Worm (Caenorhabditis elegans) whole organism, late embryonic: ENCODE results near the gene fbxb-19.

ENCODE experiments used
- C08G9.2 ChIP-seq: sonication (generic microtip); optimal IDR thresholded peaks from 2 replicates; lab custom pipeline; 2016; ENCODE audit warnings: mild to moderate bottlenecking, missing genetic modification characterization, moderate library complexity, missing compliant biosample characterization
- Y22D7AL.16 ChIP-seq: sonication (generic microtip); optimal IDR thresholded peaks from 2 replicates; lab custom pipeline; 2016; ENCODE audit warnings: missing genetic modification characterization, missing compliant biosample characterization
- ahr-1 ChIP-seq: sonication (generic microtip); optimal IDR thresholded peaks from 2 replicates; lab custom pipeline; 2016; ENCODE audit warnings: missing genetic modification characterization, missing compliant biosample characterization
- ama-1 ChIP-seq: fragments of 150-350 bp; optimal IDR thresholded peaks from 2 replicates; lab custom pipeline; 2014
- ceh-24 ChIP-seq: sonication (generic microtip); optimal IDR thresholded peaks from 2 replicates; lab custom pipeline; 2016; ENCODE audit warnings: mild to moderate bottlenecking, missing genetic modification characterization, missing compliant biosample characterization
- ceh-30 ChIP-seq: fragments of 150-350 bp; optimal IDR thresholded peaks from 2 replicates; lab custom pipeline; 2014; ENCODE audit warnings: missing biosample characterization, missing genetic modification characterization
- ceh-45 ChIP-seq: fragments of 200-800 bp; sonication (Bioruptor generic); IDR thresholded peaks from 2 replicates; pipeline ENCODE4 v1.3.6; 2022; ENCODE audit warnings: missing genetic modification reagents, missing genetic modification characterization, missing compliant biosample characterization
- ceh-48 ChIP-seq: sonication (generic microtip); optimal IDR thresholded peaks from 2 replicates; lab custom pipeline; 2016; ENCODE audit warnings: missing genetic modification characterization, inconsistent platforms, missing compliant biosample characterization
- ceh-6 ChIP-seq: fragments of 200-800 bp; sonication (Bioruptor generic); optimal IDR thresholded peaks from 2 replicates; lab custom pipeline; 2018; ENCODE audit warnings: mild to moderate bottlenecking, missing genetic modification characterization, missing compliant biosample characterization
- che-1 ChIP-seq: sonication (generic microtip); optimal IDR thresholded peaks from 2 replicates; lab custom pipeline; 2016; ENCODE audit warnings: mild to moderate bottlenecking, missing genetic modification characterization, missing compliant biosample characterization
- dmd-4 ChIP-seq: sonication (generic microtip); optimal IDR thresholded peaks from 2 replicates; lab custom pipeline; 2016; ENCODE audit warnings: borderline replicate concordance, missing genetic modification characterization, missing compliant biosample characterization
- fax-1 ChIP-seq: sonication (generic microtip); optimal IDR thresholded peaks from 2 replicates; lab custom pipeline; 2016; ENCODE audit warnings: missing genotype, missing genetic modification characterization, missing compliant biosample characterization
- fkh-6 ChIP-seq: sonication (generic microtip); optimal IDR thresholded peaks from 2 replicates; lab custom pipeline; 2016; ENCODE audit warnings: missing genetic modification characterization, missing compliant biosample characterization
- gmeb-2 ChIP-seq: sonication (generic microtip); optimal IDR thresholded peaks from 2 replicates; lab custom pipeline; 2016; ENCODE audit warnings: missing genetic modification characterization, inconsistent platforms, missing compliant biosample characterization
- hlh-30 ChIP-seq: sonication (generic microtip); optimal IDR thresholded peaks from 2 replicates; lab custom pipeline; 2017; ENCODE audit warnings: antibody characterized with exemption, missing genetic modification characterization, missing compliant biosample characterization; ENCODE audit not compliant: insufficient read depth
- hlh-6 ChIP-seq: sonication (generic microtip); optimal IDR thresholded peaks from 2 replicates; lab custom pipeline; 2016; ENCODE audit warnings: missing genotype, missing genetic modification characterization, missing compliant biosample characterization
- hlh-8 ChIP-seq: sonication (generic microtip); optimal IDR thresholded peaks from 2 replicates; lab custom pipeline; 2016; ENCODE audit warnings: missing genotype, missing genetic modification characterization, missing compliant biosample characterization
- lim-6 ChIP-seq: sonication (generic microtip); optimal IDR thresholded peaks from 2 replicates; lab custom pipeline; 2016; ENCODE audit warnings: missing genetic modification characterization, missing compliant biosample characterization
- lin-11 ChIP-seq: fragments of 200-800 bp; sonication (Bioruptor generic); optimal IDR thresholded peaks from 2 replicates; lab custom pipeline; 2018; ENCODE audit warnings: mild to moderate bottlenecking, missing genetic modification characterization, missing compliant biosample characterization
- madf-2 ChIP-seq: sonication (generic microtip); optimal IDR thresholded peaks from 2 replicates; lab custom pipeline; 2017; ENCODE audit warnings: missing genetic modification characterization, missing compliant biosample characterization
- mec-3 ChIP-seq: sonication (generic microtip); optimal IDR thresholded peaks from 2 replicates; lab custom pipeline; 2016; ENCODE audit warnings: borderline replicate concordance, missing genetic modification characterization, missing compliant biosample characterization
- nfya-1 ChIP-seq: sonication (generic microtip); optimal IDR thresholded peaks from 2 replicates; lab custom pipeline; 2017; ENCODE audit warnings: missing genetic modification characterization, mild to moderate bottlenecking, missing compliant biosample characterization, antibody characterized with exemption, moderate library complexity
- nhr-232 ChIP-seq: sonication (generic microtip); optimal IDR thresholded peaks from 2 replicates; lab custom pipeline; 2016; ENCODE audit warnings: missing genetic modification characterization, missing compliant biosample characterization
- npax-4 ChIP-seq: sonication (generic microtip); optimal IDR thresholded peaks from 2 replicates; lab custom pipeline; 2016; ENCODE audit warnings: missing genetic modification characterization, missing compliant biosample characterization
- odd-2 ChIP-seq: sonication (generic microtip); optimal IDR thresholded peaks from 2 replicates; lab custom pipeline; 2017; ENCODE audit warnings: antibody characterized with exemption, mild to moderate bottlenecking, missing genetic modification characterization, missing compliant biosample characterization
- pat-9 ChIP-seq: fragments of 200-800 bp; sonication (Bioruptor generic); optimal IDR thresholded peaks from 2 replicates; lab custom pipeline; 2018; ENCODE audit warnings: mild to moderate bottlenecking, missing genetic modification characterization, moderate library complexity, missing compliant biosample characterization
- pax-1 ChIP-seq: fragments of 150-350 bp; optimal IDR thresholded peaks from 2 replicates; lab custom pipeline; 2014; ENCODE audit warnings: missing biosample characterization, missing genetic modification characterization
- pha-2 ChIP-seq: sonication (generic microtip); optimal IDR thresholded peaks from 2 replicates; lab custom pipeline; 2017; ENCODE audit warnings: mild to moderate bottlenecking, missing genetic modification characterization, missing compliant biosample characterization
- pha-4 ChIP-seq: fragments of 150-350 bp; optimal IDR thresholded peaks from 2 replicates; lab custom pipeline; 2018; ENCODE audit warnings: missing biosample characterization, missing genetic modification reagents, missing genetic modification characterization
- ref-2 ChIP-seq: sonication (generic microtip); optimal IDR thresholded peaks from 2 replicates; lab custom pipeline; 2016; ENCODE audit warnings: missing genetic modification characterization, missing compliant biosample characterization
- sdc-2 ChIP-seq: sonication (generic microtip); optimal IDR thresholded peaks from 2 replicates; lab custom pipeline; 2016; ENCODE audit warnings: missing genotype, missing genetic modification characterization, missing compliant biosample characterization
- sox-2 ChIP-seq: fragments of 200-800 bp; sonication (Bioruptor generic); IDR thresholded peaks from 2 replicates; pipeline ENCODE4 v1.3.6; 2022; ENCODE audit warnings: missing genetic modification reagents, missing genetic modification characterization, missing compliant biosample characterization
- sox-4 ChIP-seq: sonication (generic microtip); optimal IDR thresholded peaks from 2 replicates; lab custom pipeline; 2017; ENCODE audit warnings: mild to moderate bottlenecking, missing genetic modification characterization, inconsistent platforms, missing compliant biosample characterization
- ttx-3 ChIP-seq: sonication (generic microtip); optimal IDR thresholded peaks from 2 replicates; lab custom pipeline; 2016; ENCODE audit warnings: missing genetic modification reagents, missing genetic modification characterization, missing compliant biosample characterization
- unc-3 ChIP-seq, 2 experiments: fragments of 200-800 bp in 1 of 2; sonication (Bioruptor generic) in 1 of 2; sonication (generic microtip) in 1 of 2; conservative IDR thresholded peaks in 1 of 2; optimal IDR thresholded peaks in 1 of 2; 2 replicates each; pipeline versions ENCODE4 v1.3.6 to Lab custom; 2016 to 2022; ENCODE audit warnings: missing compliant biosample characterization in 2 of 2, missing genetic modification characterization in 2 of 2, missing genetic modification reagents in 1 of 2
- ztf-16 ChIP-seq: sonication (generic microtip); optimal IDR thresholded peaks from 2 replicates; lab custom pipeline; 2017; ENCODE audit warnings: missing genetic modification characterization, missing compliant biosample characterization

fbxb-19 gene

ce11 chrII:1731932-1732331 lies 43.0 kb upstream of the fbxb-19 start, which contains the start of gene ceh-82:
TSS of gene ceh-82 (plus strand) at chrII:1732232.
- TF ChIP-seq lim-6 (tag; lab: Kevin White, UChicago) (no peak), ceh-30 (tag; lab: Kevin White, UChicago) (no peak), ceh-48 (tag; lab: Kevin White, UChicago) (no peak), pat-9 (tag; lab: Kevin White, UChicago) (no peak), ttx-3 (tag; lab: Kevin White, UChicago) (no peak), lin-11 (tag; lab: Kevin White, UChicago) (no peak), pha-2 (no peak), che-1 (tag; lab: Kevin White, UChicago) (no peak), unc-3 (GFP tag; conservative IDR thresholded peaks at IDR 0.05; lab: Robert Waterston, UW) (no peak), unc-3 (tag; optimal IDR thresholded peaks at IDR 0.05; lab: Kevin White, UChicago) (no peak), fkh-6 (tag; lab: Kevin White, UChicago) (no peak)

DNA sequence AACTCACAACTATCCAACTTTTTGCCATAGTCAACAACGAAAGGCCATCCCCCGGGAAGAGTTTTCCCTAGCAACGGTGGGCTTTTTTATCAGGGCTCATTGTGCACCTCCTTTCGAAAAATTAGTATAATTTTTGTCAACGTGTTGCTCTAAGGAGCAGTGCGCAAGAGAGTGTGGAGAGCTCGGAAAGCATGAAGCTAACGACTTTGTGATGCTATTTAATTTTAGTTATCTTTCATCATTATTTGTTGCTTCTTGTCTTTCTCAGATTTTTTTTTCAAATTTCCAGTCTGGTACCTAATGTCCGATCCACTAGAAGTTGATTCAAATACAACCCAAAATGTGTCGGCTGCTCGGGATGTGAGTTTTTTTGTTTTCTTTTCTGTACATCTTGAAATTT lies 41.1 kb upstream of the fbxb-19 start, which contains the start of gene ceh-81:
Gene ceh-81 (plus strand): TSS at position 301 of the 400 bp plus-strand sequence.
- no peak for TF ChIP-seq C08G9.2 (tag; lab: Kevin White, UChicago)
- no peak for TF ChIP-seq ttx-3 (tag; lab: Kevin White, UChicago)
- TF ChIP-seq hlh-30 (tag; lab: Kevin White, UChicago): no peak
- no peak for TF ChIP-seq odd-2 (tag; lab: Kevin White, UChicago)
- no peak for TF ChIP-seq npax-4
- no peak for TF ChIP-seq sox-2 (GFP tag; lab: Robert Waterston, UW)
- TF ChIP-seq, all 69 proteins: peak for 0

- no peak for TF ChIP-seq sox-4 (tag; lab: Kevin White, UChicago)
- TF ChIP-seq ztf-16 (tag; lab: Kevin White, UChicago): no peak
- no peak for TF ChIP-seq sdc-2 (tag; lab: Kevin White, UChicago)
- no peak for TF ChIP-seq fkh-6 (tag; lab: Kevin White, UChicago)
- TF ChIP-seq unc-3 (GFP tag; conservative IDR thresholded peaks at IDR 0.05; lab: Robert Waterston, UW): no peak
- TF ChIP-seq unc-3 (tag; optimal IDR thresholded peaks at IDR 0.05; lab: Kevin White, UChicago): no peak
- TF ChIP-seq mec-3: no peak
- no peak for TF ChIP-seq ama-1
- TF ChIP-seq Y22D7AL.16 (tag; lab: Kevin White, UChicago): no peak
- TF ChIP-seq dmd-4 (tag; lab: Kevin White, UChicago): no peak
- no peak for TF ChIP-seq fax-1 (tag; lab: Kevin White, UChicago)
- TF ChIP-seq pax-1: no peak
- no peak for TF ChIP-seq nhr-232 (tag; lab: Kevin White, UChicago)
- TF ChIP-seq pha-4: no peak
Measured at ce11 chrII:1728253-1728652, 39.3 kb upstream of the fbxb-19 start, which contains the start of gene btb-9. TSS of gene btb-9 (plus strand) at chrII:1728506.

ce11 chrII:1725735-1726134 lies 36.8 kb upstream of the fbxb-19 start, which contains the start of gene F45C12.17:
TSS of gene F45C12.17 (plus strand) at chrII:1726111.
- TF ChIP-seq nfya-1 (tag; lab: Kevin White, UChicago): no peak
- no peak for TF ChIP-seq hlh-6
- TF ChIP-seq nhr-232 (tag; lab: Kevin White, UChicago): no peak
- TF ChIP-seq gmeb-2 (tag; lab: Kevin White, UChicago): no peak
- TF ChIP-seq hlh-8 (tag; lab: Kevin White, UChicago): no peak
- no peak for TF ChIP-seq ceh-45 (GFP tag; lab: Robert Waterston, UW)
- TF ChIP-seq ahr-1 (tag; lab: Kevin White, UChicago): no peak
- no peak for TF ChIP-seq C08G9.2 (tag; lab: Kevin White, UChicago)
- TF ChIP-seq ceh-48 (tag; lab: Kevin White, UChicago): no peak
- no peak for TF ChIP-seq madf-2
- TF ChIP-seq fkh-6 (tag; lab: Kevin White, UChicago): no peak
- TF ChIP-seq ref-2 (tag; lab: Kevin White, UChicago): no peak
- TF ChIP-seq ceh-24 (tag; lab: Kevin White, UChicago): no peak
- TF ChIP-seq ceh-6: no peak
- no peak for TF ChIP-seq dmd-4 (tag; lab: Kevin White, UChicago)
